Fruit fly (Drosophila melanogaster): ENCODE results near the gene Gr5a.

Gene Gr5a

DNA sequence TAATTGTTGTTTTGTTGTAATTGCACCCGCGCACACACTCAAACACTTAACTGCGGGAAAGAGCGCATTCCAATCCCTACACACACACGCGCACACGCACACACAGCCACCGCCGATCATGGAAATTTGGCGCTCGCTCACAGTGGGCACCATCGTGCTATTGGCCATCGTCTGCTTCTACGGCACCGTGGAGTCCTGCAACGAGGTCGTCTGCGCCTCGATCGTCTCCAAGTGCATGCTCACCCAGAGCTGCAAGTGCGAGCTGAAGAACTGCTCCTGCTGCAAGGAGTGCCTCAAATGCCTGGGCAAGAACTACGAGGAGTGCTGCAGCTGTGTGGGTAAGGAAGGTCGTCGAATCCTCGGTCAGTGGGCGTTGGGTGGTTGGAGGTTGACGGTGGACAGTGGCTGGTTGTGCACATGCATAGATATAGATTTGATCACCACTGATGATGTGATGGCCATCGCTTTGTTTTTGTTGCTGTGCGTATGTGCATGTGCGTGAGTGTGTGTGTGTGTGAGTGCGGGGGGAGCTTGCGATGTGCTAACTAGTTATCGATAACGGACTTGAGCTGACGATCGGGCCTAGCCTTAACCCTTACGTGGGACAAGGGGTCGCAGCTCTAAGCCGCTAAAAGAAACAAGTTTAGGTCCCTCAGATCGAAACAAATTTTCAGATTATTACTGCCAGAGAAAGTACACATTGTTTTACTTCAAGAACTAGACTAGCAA lies 10.4 kb downstream of the Gr5a start:
- TF ChIP-seq EcR (GFP tag; optimal IDR thresholded peaks at IDR 0.05) (no peak), CG14655 (GFP tag; optimal IDR thresholded peaks at IDR 0.05) (no peak), D1 (tag; optimal IDR thresholded peaks at IDR 0.05) (no peak), CG4496 (GFP tag; IDR thresholded peaks at IDR 0.05) (peak; percentile 11; the same call in 1 of the 3 replicates), gl (tag; optimal IDR thresholded peaks at IDR 0.05) (no peak), fd96Ca (GFP tag; IDR thresholded peaks at IDR 0.05) (peak; percentile 40; the same call in 1 of the 3 replicates), CG8301 (tag; optimal IDR thresholded peaks at IDR 0.05) (peak; percentile 10), CG34367 (tag; optimal IDR thresholded peaks at IDR 0.05) (no peak), CG32121 (GFP tag; IDR thresholded peaks at IDR 0.05) (no peak), CG9948 (tag; optimal IDR thresholded peaks at IDR 0.05) (no peak), Pif1A (GFP tag; optimal IDR thresholded peaks at IDR 0.05) (no peak), CG17806 (tag; optimal IDR thresholded peaks at IDR 0.05) (no peak), CG12605 (GFP tag; IDR thresholded peaks at IDR 0.05) (no peak), Ets98B (GFP tag; IDR thresholded peaks at IDR 0.05) (no peak), CG8159 (tag; optimal IDR thresholded peaks at IDR 0.05) (no peak), Pif1B (GFP tag; optimal IDR thresholded peaks at IDR 0.05) (no peak), Snoo (tag; optimal IDR thresholded peaks at IDR 0.05) (no peak), CG15710 (tag; optimal IDR thresholded peaks at IDR 0.05) (no peak), CG13204 (GFP tag; optimal IDR thresholded peaks at IDR 0.05) (no peak), CG10348 (GFP tag; IDR thresholded peaks at IDR 0.05) (no peak), rn (GFP tag; IDR thresholded peaks at IDR 0.05) (no peak)

DNA sequence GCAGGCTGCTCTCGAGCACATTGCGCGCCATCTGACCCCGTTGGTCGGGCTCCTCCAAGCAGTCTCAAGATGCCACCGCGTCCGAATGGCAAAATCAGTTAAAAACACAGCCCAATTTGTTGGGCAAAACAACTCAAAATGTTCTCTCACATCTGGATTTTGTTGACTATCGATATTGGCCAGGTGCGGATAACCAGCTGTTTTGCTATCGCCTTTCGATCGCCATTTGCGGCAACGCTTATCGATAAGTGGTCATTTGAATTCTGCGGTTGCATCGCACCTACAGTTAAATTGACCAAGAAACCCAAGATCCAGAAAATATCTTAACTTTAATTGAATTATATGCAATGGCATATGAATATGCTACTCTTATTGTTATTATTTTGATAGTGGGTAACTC lies 14.6 kb downstream of the Gr5a start, which contains the start of gene CG3149:
CG3149 (minus strand) TSS at position 171 of the 400 bp plus-strand sequence.
- no peak for TF ChIP-seq CG14655 (GFP tag; optimal IDR thresholded peaks at IDR 0.05)
- TF ChIP-seq D1 (tag; optimal IDR thresholded peaks at IDR 0.05): no peak
- TF ChIP-seq CG8159 (tag; optimal IDR thresholded peaks at IDR 0.05): no peak
- TF ChIP-seq CG10348 (GFP tag; IDR thresholded peaks at IDR 0.05): no peak
- TF ChIP-seq CG13204 (GFP tag; optimal IDR thresholded peaks at IDR 0.05): no peak
- no peak for TF ChIP-seq CG9948 (tag; optimal IDR thresholded peaks at IDR 0.05)
- no peak for TF ChIP-seq Snoo (tag; optimal IDR thresholded peaks at IDR 0.05)
- TF ChIP-seq CG12605 (GFP tag; IDR thresholded peaks at IDR 0.05): no peak
- no peak for TF ChIP-seq EcR (GFP tag; optimal IDR thresholded peaks at IDR 0.05)
- TF ChIP-seq Pif1B (GFP tag; optimal IDR thresholded peaks at IDR 0.05): no peak
- no peak for TF ChIP-seq Pif1A (GFP tag; optimal IDR thresholded peaks at IDR 0.05)

DNA sequence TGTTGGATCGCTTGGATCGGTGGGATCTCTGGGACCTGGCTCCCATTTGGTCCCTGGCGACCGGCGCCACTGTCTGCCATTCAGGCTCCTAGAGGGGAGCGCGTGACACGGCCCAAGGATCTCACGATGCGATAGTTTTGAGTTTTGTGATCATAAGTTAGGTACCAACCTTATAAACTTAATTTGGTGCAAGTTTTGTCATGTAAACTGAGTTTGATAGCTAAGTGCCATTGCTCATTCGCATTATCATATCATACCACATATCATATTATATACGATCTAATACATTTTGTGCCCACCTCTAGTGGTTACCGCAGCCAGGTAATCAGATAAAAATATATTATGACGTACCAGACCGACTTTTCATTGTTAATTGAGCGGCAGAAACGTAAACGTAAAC lies 15.5 kb downstream of the Gr5a start:
- TF ChIP-seq EcR (GFP tag; optimal IDR thresholded peaks at IDR 0.05) (no peak), fd96Ca (GFP tag; IDR thresholded peaks at IDR 0.05) (peak; percentile 4; the same call in 2 of the 3 replicates), rn (GFP tag; IDR thresholded peaks at IDR 0.05) (0 out of 2 replicates have a peak, but pooled peaks have one; percentile 28), Pif1B (GFP tag; optimal IDR thresholded peaks at IDR 0.05) (no peak), CG8159 (tag; optimal IDR thresholded peaks at IDR 0.05) (no peak), CG14655 (GFP tag; optimal IDR thresholded peaks at IDR 0.05) (peak; percentile 7), CG17806 (tag; optimal IDR thresholded peaks at IDR 0.05) (no peak), CG9948 (tag; optimal IDR thresholded peaks at IDR 0.05) (no peak), Snoo (tag; optimal IDR thresholded peaks at IDR 0.05) (no peak), D1 (tag; optimal IDR thresholded peaks at IDR 0.05) (no peak), CG10348 (GFP tag; IDR thresholded peaks at IDR 0.05) (no peak), CG15710 (tag; optimal IDR thresholded peaks at IDR 0.05) (no peak)

DNA sequence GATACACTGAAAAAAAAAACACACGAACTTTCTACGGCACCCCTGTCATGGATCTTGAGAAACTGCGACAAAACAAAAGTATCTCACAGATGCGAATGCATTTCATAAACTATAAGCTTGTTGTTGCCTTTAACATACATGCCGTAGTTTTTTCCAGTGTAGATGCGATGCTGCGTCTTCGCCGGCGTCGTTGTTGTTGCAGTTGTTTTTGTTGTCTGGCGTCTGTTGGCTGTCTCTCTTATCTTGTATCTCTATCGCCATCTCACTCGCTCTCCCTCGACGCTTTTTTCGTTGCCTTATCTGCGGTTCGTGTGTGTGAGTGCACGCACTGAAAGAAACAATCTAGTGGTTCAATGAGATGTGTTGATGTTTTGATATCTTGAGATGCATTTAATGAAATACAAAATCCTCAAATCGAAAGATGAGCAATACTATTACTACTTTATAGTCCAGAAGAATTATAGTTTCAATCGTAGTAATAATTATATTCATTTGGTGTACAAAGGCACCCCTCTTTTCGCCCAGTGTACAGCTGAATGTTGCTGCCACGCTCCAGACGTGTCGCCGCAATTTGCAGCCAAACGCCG lies 16.1 kb downstream of the Gr5a start:
- TF ChIP-seq CG12605 (GFP tag; IDR thresholded peaks at IDR 0.05) (peak; percentile 95), EcR (GFP tag; optimal IDR thresholded peaks at IDR 0.05) (no peak), CG8159 (tag; optimal IDR thresholded peaks at IDR 0.05) (peak; percentile 94), CG34367 (tag; optimal IDR thresholded peaks at IDR 0.05) (peak; percentile 92), CG10348 (GFP tag; IDR thresholded peaks at IDR 0.05) (peak; percentile 79), Pif1A (GFP tag; optimal IDR thresholded peaks at IDR 0.05) (peak; percentile 98), CG17806 (tag; optimal IDR thresholded peaks at IDR 0.05) (peak; percentile 92), CG13204 (GFP tag; optimal IDR thresholded peaks at IDR 0.05) (peak; percentile 95), fd96Ca (GFP tag; IDR thresholded peaks at IDR 0.05) (peak; percentile 98), CG15710 (tag; optimal IDR thresholded peaks at IDR 0.05) (peak; percentile 95), CG4496 (GFP tag; IDR thresholded peaks at IDR 0.05) (peak; percentile 98), rn (GFP tag; IDR thresholded peaks at IDR 0.05) (peak; percentile 94), D1 (tag; optimal IDR thresholded peaks at IDR 0.05) (peak; percentile 27), CG32121 (GFP tag; IDR thresholded peaks at IDR 0.05) (peak; percentile 92), CG8301 (tag; optimal IDR thresholded peaks at IDR 0.05) (peak; percentile 92), Ets98B (GFP tag; IDR thresholded peaks at IDR 0.05) (peak; percentile 97), CG14655 (GFP tag; optimal IDR thresholded peaks at IDR 0.05) (peak; percentile 96), Snoo (tag; optimal IDR thresholded peaks at IDR 0.05) (peak; percentile 98), CG9948 (tag; optimal IDR thresholded peaks at IDR 0.05) (peak; percentile 86), gl (tag; optimal IDR thresholded peaks at IDR 0.05) (peak; percentile 89), Pif1B (GFP tag; optimal IDR thresholded peaks at IDR 0.05) (peak; percentile 95)

DNA sequence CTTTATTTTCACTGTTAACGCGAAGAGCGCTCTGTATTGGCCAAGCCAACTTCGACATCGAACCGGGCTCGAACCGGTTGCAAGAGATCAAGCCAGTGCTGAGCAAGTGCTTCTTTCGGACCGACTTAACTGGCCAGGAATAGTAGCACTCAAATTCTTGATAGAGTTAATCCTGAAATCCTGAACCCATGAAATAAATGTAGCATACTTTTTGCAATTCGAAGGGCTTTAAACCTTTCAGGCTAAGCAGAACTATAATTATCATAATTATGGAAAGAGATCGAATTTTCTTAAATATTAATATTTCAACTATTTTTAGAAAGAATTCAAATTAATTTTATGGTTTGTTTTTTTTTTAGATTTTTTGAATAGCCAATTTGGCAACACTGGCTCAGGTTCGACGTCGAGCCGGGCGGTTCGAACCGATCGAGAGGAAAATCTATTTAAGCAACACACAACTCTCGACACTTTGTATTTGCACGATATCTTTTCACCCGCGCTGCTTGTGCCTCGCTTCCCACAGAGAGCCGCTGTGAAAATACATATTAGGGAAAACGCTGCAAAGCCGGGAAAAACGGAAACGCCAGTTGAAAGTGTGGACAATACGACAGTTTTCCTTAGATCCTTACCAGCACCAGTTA lies 17.8 kb downstream of the Gr5a start, which contains the start of gene AdamTS-B:
AdamTS-B (plus strand) TSS at position 471 of the 641 bp plus-strand sequence.
- TF ChIP-seq Ets98B (GFP tag; IDR thresholded peaks at IDR 0.05) (peak; percentile 52), Snoo (tag; optimal IDR thresholded peaks at IDR 0.05) (peak; percentile 76), CG13204 (GFP tag; optimal IDR thresholded peaks at IDR 0.05) (no peak), CG8301 (tag; optimal IDR thresholded peaks at IDR 0.05) (peak; percentile 74), CG9948 (tag; optimal IDR thresholded peaks at IDR 0.05) (peak; percentile 67), rn (GFP tag; IDR thresholded peaks at IDR 0.05) (0 out of 2 replicates have a peak, but pooled peaks have one; percentile 17), fd96Ca (GFP tag; IDR thresholded peaks at IDR 0.05) (0 out of 3 replicates have a peak, but pooled peaks have one; percentile 45), CG32121 (GFP tag; IDR thresholded peaks at IDR 0.05) (peak; percentile 77), CG8159 (tag; optimal IDR thresholded peaks at IDR 0.05) (peak; percentile 84), CG14655 (GFP tag; optimal IDR thresholded peaks at IDR 0.05) (peak; percentile 79), D1 (tag; optimal IDR thresholded peaks at IDR 0.05) (peak; percentile 34), CG17806 (tag; optimal IDR thresholded peaks at IDR 0.05) (peak; percentile 73), Pif1B (GFP tag; optimal IDR thresholded peaks at IDR 0.05) (no peak), Pif1A (GFP tag; optimal IDR thresholded peaks at IDR 0.05) (peak; percentile 73), CG10348 (GFP tag; IDR thresholded peaks at IDR 0.05) (no peak), CG34367 (tag; optimal IDR thresholded peaks at IDR 0.05) (peak; percentile 52), EcR (GFP tag; optimal IDR thresholded peaks at IDR 0.05) (no peak), CG4496 (GFP tag; IDR thresholded peaks at IDR 0.05) (peak; percentile 72), CG15710 (tag; optimal IDR thresholded peaks at IDR 0.05) (peak; percentile 78), gl (tag; optimal IDR thresholded peaks at IDR 0.05) (peak; percentile 39), CG12605 (GFP tag; IDR thresholded peaks at IDR 0.05) (peak; percentile 51; the same call in 1 of the 2 replicates)
